Fruit fly (Drosophila melanogaster) whole organism, wandering third instar larva: Measurements from ENCODE around the gene CG7215.

ENCODE experiments used
- Abd-B ChIP-seq: fragments of >200 bp; optimal IDR thresholded peaks from 2 replicates; lab custom pipeline; 2017; ENCODE audit warnings: missing biosample characterization, missing genetic modification characterization
- CG32264 ChIP-seq: fragments of 200-800 bp; sonication (Bioruptor generic); optimal IDR thresholded peaks from 2 replicates; lab custom pipeline; 2016; ENCODE audit warnings: missing biosample characterization, missing genetic modification characterization
- CG9705 ChIP-seq: fragments of 200-800 bp; sonication (Bioruptor generic); optimal IDR thresholded peaks from 2 replicates; lab custom pipeline; 2018; ENCODE audit warnings: missing biosample characterization, mild to moderate bottlenecking, missing genetic modification characterization
- CrebA ChIP-seq: fragments of 200-800 bp; sonication (Bioruptor generic); optimal IDR thresholded peaks from 2 replicates; lab custom pipeline; 2016; ENCODE audit warnings: missing biosample characterization, mild to moderate bottlenecking, missing genetic modification characterization, borderline replicate concordance
- Dfd ChIP-seq: fragments of >200 bp; optimal IDR thresholded peaks from 2 replicates; lab custom pipeline; 2017; ENCODE audit warnings: missing biosample characterization, missing genetic modification characterization
- Dif ChIP-seq: fragments of 200-275, 200-300 bp; sonication (Bioruptor generic); optimal IDR thresholded peaks from 2 replicates; lab custom pipeline; 2018; ENCODE audit warnings: missing biosample characterization, missing genetic modification characterization; ENCODE audit not compliant: partially characterized antibody
- GATAd ChIP-seq: sonication (Bioruptor generic); optimal IDR thresholded peaks from 2 replicates; lab custom pipeline; 2016; ENCODE audit warnings: missing biosample characterization, missing genetic modification characterization
- HLH106 ChIP-seq: fragments of 200-800 bp; optimal IDR thresholded peaks from 3 replicates; lab custom pipeline; 2019; ENCODE audit warnings: missing biosample characterization, mild to moderate bottlenecking, missing genetic modification characterization, moderate library complexity
- Hnf4 ChIP-seq: fragments of 200-800 bp; sonication (Bioruptor generic); optimal IDR thresholded peaks from 2 replicates; lab custom pipeline; 2016; ENCODE audit warnings: missing biosample characterization, mild to moderate bottlenecking, missing genetic modification characterization
- Hr78 ChIP-seq: fragments of >200 bp; optimal IDR thresholded peaks from 2 replicates; lab custom pipeline; 2017; ENCODE audit warnings: missing biosample characterization, missing genetic modification characterization
- Hr83 ChIP-seq: fragments of 200-300 bp; sonication (Bioruptor generic); optimal IDR thresholded peaks from 2 replicates; lab custom pipeline; 2016; ENCODE audit warnings: missing biosample characterization, mild to moderate bottlenecking, missing genetic modification characterization, moderate library complexity; ENCODE audit not compliant: poor library complexity, severe bottlenecking
- Jra ChIP-seq: sonication (Bioruptor generic); optimal IDR thresholded peaks from 2 replicates; lab custom pipeline; 2016; ENCODE audit warnings: missing biosample characterization, missing genetic modification characterization
- Mio ChIP-seq: sonication (Bioruptor generic); optimal IDR thresholded peaks from 2 replicates; lab custom pipeline; 2016; ENCODE audit warnings: missing biosample characterization, missing genetic modification characterization
- Myc ChIP-seq: fragments of >200 bp; optimal IDR thresholded peaks from 2 replicates; lab custom pipeline; 2017
- N ChIP-seq: fragments of >200 bp; optimal IDR thresholded peaks from 2 replicates; lab custom pipeline; 2018; ENCODE audit warnings: missing biosample characterization, missing external identifiers, missing genetic modification characterization
- OdsH ChIP-seq: fragments of 200-800 bp; sonication (Bioruptor generic); optimal IDR thresholded peaks from 2 replicates; lab custom pipeline; 2016; ENCODE audit warnings: missing biosample characterization, mild to moderate bottlenecking, missing genetic modification characterization
- Rel ChIP-seq, 2 experiments: fragments of 200-800 bp; sonication (Bioruptor generic) in 1 of 2; optimal IDR thresholded peaks; 2 replicates in 1 of 2; 3 replicates in 1 of 2; lab custom pipeline; 2016 to 2019; ENCODE audit warnings: mild to moderate bottlenecking in 2 of 2, missing biosample characterization in 2 of 2, missing genetic modification characterization in 2 of 2, moderate library complexity in 1 of 2
- Sp1 ChIP-seq: fragments of 200-800 bp; sonication (Bioruptor generic); optimal IDR thresholded peaks from 3 replicates; lab custom pipeline; 2019; ENCODE audit warnings: missing biosample characterization, mild to moderate bottlenecking, missing genetic modification characterization, moderate library complexity
- Vsx2 ChIP-seq: fragments of 200-300, 225-300 bp; sonication (Bioruptor generic); optimal IDR thresholded peaks from 2 replicates; lab custom pipeline; 2018; ENCODE audit warnings: missing biosample characterization, missing genetic modification characterization; ENCODE audit not compliant: partially characterized antibody
- br ChIP-seq: fragments of 200-800 bp; sonication (Bioruptor generic); optimal IDR thresholded peaks from 2 replicates; lab custom pipeline; 2016; ENCODE audit warnings: missing biosample characterization, missing genetic modification characterization
- brk ChIP-seq: fragments of 200-800 bp; sonication (Bioruptor generic); optimal IDR thresholded peaks from 2 replicates; lab custom pipeline; 2016; ENCODE audit warnings: missing biosample characterization, mild to moderate bottlenecking, missing genetic modification characterization
- dl ChIP-seq, 2 experiments: fragments of 175-275, 200-275 bp in 1 of 2; fragments of 200-275 bp in 1 of 2; sonication (Bioruptor generic); optimal IDR thresholded peaks; lab custom pipeline; 2018; ENCODE audit warnings: mild to moderate bottlenecking in 2 of 2, missing biosample characterization in 2 of 2, missing genetic modification characterization in 2 of 2, moderate library complexity in 2 of 2; ENCODE audit not compliant: partially characterized antibody in 2 of 2, insufficient read depth in 1 of 2
- dmrt93B ChIP-seq: fragments of 200-800 bp; sonication (Bioruptor generic); optimal IDR thresholded peaks from 2 replicates; lab custom pipeline; 2018; ENCODE audit warnings: missing biosample characterization, mild to moderate bottlenecking, missing genetic modification characterization
- dsf ChIP-seq: sonication (Bioruptor generic); optimal IDR thresholded peaks from 2 replicates; lab custom pipeline; 2016; ENCODE audit warnings: missing biosample characterization, missing genetic modification characterization, borderline replicate concordance
- ey ChIP-seq: fragments of 200-800 bp; sonication (Bioruptor generic); optimal IDR thresholded peaks from 2 replicates; lab custom pipeline; 2016; ENCODE audit warnings: missing biosample characterization, missing genetic modification characterization
- foxo ChIP-seq, 2 experiments: fragments of 200-800 bp; sonication (Bioruptor generic); optimal IDR thresholded peaks; 2 replicates in 1 of 2; 3 replicates in 1 of 2; lab custom pipeline; 2016 to 2017; ENCODE audit warnings: missing biosample characterization in 2 of 2, missing genetic modification characterization in 2 of 2
- fru ChIP-seq: fragments of 200-800 bp; sonication (Bioruptor generic); optimal IDR thresholded peaks from 3 replicates; lab custom pipeline; 2016; ENCODE audit warnings: missing biosample characterization, mild to moderate bottlenecking, missing genetic modification characterization
- h ChIP-seq: fragments of 200-800 bp; sonication (Bioruptor generic); optimal IDR thresholded peaks from 3 replicates; lab custom pipeline; 2016; ENCODE audit warnings: missing biosample characterization, mild to moderate bottlenecking, missing genetic modification characterization
- jim ChIP-seq: fragments of 175-275, 200-325 bp; sonication (Bioruptor generic); optimal IDR thresholded peaks from 2 replicates; lab custom pipeline; 2016; ENCODE audit warnings: missing biosample characterization, mild to moderate bottlenecking, missing genetic modification characterization
- lola ChIP-seq: fragments of >200 bp; optimal IDR thresholded peaks from 2 replicates; lab custom pipeline; 2017; ENCODE audit warnings: missing biosample characterization, missing genetic modification characterization
- pan ChIP-seq: fragments of >200 bp; optimal IDR thresholded peaks from 2 replicates; lab custom pipeline; 2017
- psq ChIP-seq: fragments of 200-800 bp; sonication (Bioruptor generic); optimal IDR thresholded peaks from 3 replicates; lab custom pipeline; 2017; ENCODE audit warnings: missing biosample characterization, mild to moderate bottlenecking, missing genetic modification characterization, moderate library complexity
- rgr ChIP-seq: fragments of 200-800 bp; sonication (Bioruptor generic); optimal IDR thresholded peaks from 3 replicates; lab custom pipeline; 2016; ENCODE audit warnings: missing biosample characterization, mild to moderate bottlenecking, missing genetic modification characterization
- sage ChIP-seq: fragments of 200-800 bp; sonication (Bioruptor generic); optimal IDR thresholded peaks from 2 replicates; lab custom pipeline; 2016; ENCODE audit warnings: missing biosample characterization, mild to moderate bottlenecking, missing genetic modification characterization
- sv ChIP-seq: fragments of 200-800 bp; sonication (Bioruptor generic); optimal IDR thresholded peaks from 3 replicates; lab custom pipeline; 2016; ENCODE audit warnings: missing biosample characterization, missing genetic modification characterization
- tai ChIP-seq: sonication (Bioruptor generic); optimal IDR thresholded peaks from 2 replicates; lab custom pipeline; 2016; ENCODE audit warnings: missing biosample characterization, missing genetic modification characterization
- usp ChIP-seq: fragments of >200 bp; optimal IDR thresholded peaks from 2 replicates; lab custom pipeline; 2017; ENCODE audit warnings: missing biosample characterization, missing genetic modification characterization
- woc ChIP-seq: sonication (Bioruptor generic); optimal IDR thresholded peaks from 2 replicates; lab custom pipeline; 2016; ENCODE audit warnings: missing biosample characterization, mild to moderate bottlenecking, missing genetic modification characterization

CG7215 gene

DNA sequence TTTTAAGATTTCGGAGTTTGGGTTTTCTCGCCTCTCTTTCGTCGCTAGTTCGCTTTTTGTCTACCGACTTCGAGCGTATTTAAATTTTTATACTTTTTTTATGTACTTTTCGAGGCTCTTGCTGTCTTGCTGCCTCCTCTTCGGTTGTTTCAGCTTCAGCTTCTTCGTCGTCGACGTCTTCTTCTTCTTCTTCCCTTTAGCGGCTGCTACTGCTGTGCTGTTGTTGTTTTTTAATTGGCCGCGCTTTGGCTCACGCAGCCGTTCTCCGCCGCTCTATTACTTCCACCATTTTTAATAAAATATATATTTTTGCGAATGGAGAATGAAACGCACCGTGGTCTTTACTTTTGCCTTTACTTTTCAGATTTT is 29.5 kb upstream of the CG7215 start:
- no peak for TF ChIP-seq rgr
- TF ChIP-seq Sp1 (GFP tag; lab: Kevin White, UChicago), result no peak
- no peak for TF ChIP-seq GATAd (GFP tag; lab: Kevin White, UChicago)
- TF ChIP-seq CG9705 (GFP tag; lab: Kevin White, UChicago), result no peak
- TF ChIP-seq dmrt93B (GFP tag; lab: Kevin White, UChicago), result no peak
- no peak for TF ChIP-seq pan (lab: Kevin White, UChicago)

- no peak for TF ChIP-seq Hr78 (GFP tag; lab: Kevin White, UChicago)
- TF ChIP-seq Dfd (GFP tag; lab: Kevin White, UChicago), result peak; percentile 97
- TF ChIP-seq, all 38 proteins: peak for 1
These were observed 28.2 kb upstream of the CG7215 start for dm6 chr3R:18195295-18195694.

dm6 chr3R:18191867-18192266 is 24.8 kb upstream of the CG7215 start, which contains the start of gene CG14313:
CG14313 (minus strand) TSS chr3R:18191967.
- TF ChIP-seq brk (GFP tag; lab: Kevin White, UChicago), result no peak
- TF ChIP-seq fru, result no peak
- TF ChIP-seq rgr, result no peak
- no peak for TF ChIP-seq foxo (GFP tag; optimal IDR thresholded peaks at IDR 0.05; lab: Kevin White, UChicago)
- no peak for TF ChIP-seq Dfd (GFP tag; lab: Kevin White, UChicago)
- TF ChIP-seq Mio (GFP tag; lab: Kevin White, UChicago), result no peak
- TF ChIP-seq Vsx2 (GFP tag; lab: Kevin White, UChicago), result no peak
- TF ChIP-seq woc (GFP tag; lab: Kevin White, UChicago), result no peak
- no peak for TF ChIP-seq CrebA
- no peak for TF ChIP-seq dl (GFP tag; optimal IDR thresholded peaks at IDR 0.05; lab: Kevin White, UChicago; ENCODE audit: insufficient read depth in 1 of 2, partially characterized antibody in 2 of 2)
- TF ChIP-seq GATAd (GFP tag; lab: Kevin White, UChicago), result no peak
- no peak for TF ChIP-seq Sp1 (GFP tag; lab: Kevin White, UChicago)
- TF ChIP-seq sv (GFP tag; lab: Kevin White, UChicago), result no peak
- TF ChIP-seq dmrt93B (GFP tag; lab: Kevin White, UChicago), result no peak
- TF ChIP-seq, all 38 proteins: peak for 0

DNA sequence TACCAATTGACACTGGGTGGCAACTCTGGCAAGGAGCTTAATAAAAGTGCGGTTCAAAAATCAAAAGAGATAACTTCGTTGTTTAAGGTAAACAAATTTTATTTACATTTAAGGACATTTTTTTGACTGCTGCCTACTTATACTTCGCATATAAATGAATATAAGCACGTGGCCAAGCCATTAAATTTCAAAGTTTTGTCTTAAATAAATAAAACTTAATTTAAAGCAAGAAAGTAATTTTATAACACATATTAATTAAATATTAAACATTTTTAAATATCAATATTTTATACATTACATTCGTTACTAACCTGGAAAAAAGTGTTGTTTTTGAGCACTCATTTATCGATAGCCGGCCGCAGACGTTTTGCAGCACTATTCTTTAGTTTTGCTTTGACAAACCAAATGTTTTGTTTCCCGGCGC is 21.6 kb upstream of the CG7215 start, which contains the start of the genes CG12321 and MED17:
Gene CG12321, minus strand, starts transcription at position 6 of the 424 bp plus-strand sequence.
Gene MED17, plus strand, starts transcription at position 371 of the 424 bp plus-strand sequence.
- peak; percentile 76 for TF ChIP-seq CG9705 (GFP tag; lab: Kevin White, UChicago)
- TF ChIP-seq Jra (GFP tag; lab: Kevin White, UChicago), result no peak
- TF ChIP-seq Myc (lab: Kevin White, UChicago), result peak; percentile 73
- peak; percentile 34 for TF ChIP-seq GATAd (GFP tag; lab: Kevin White, UChicago)
- peak; percentile 28 for TF ChIP-seq Mio (GFP tag; lab: Kevin White, UChicago)
- no peak for TF ChIP-seq CrebA
- no peak for TF ChIP-seq tai
- TF ChIP-seq Dfd (GFP tag; lab: Kevin White, UChicago), result no peak
- peak; percentile 61 for TF ChIP-seq h (GFP tag; lab: Kevin White, UChicago)
- TF ChIP-seq woc (GFP tag; lab: Kevin White, UChicago), result peak; percentile 70
- no peak for TF ChIP-seq Rel (GFP tag; optimal IDR thresholded peaks at IDR 0.05; lab: Kevin White, UChicago)
- TF ChIP-seq Rel (tag; optimal IDR thresholded peaks at IDR 0.05; lab: Kevin White, UChicago), result peak; percentile 18
- no peak for TF ChIP-seq Abd-B (GFP tag; lab: Kevin White, UChicago)
- TF ChIP-seq Hr78 (GFP tag; lab: Kevin White, UChicago), result no peak
- peak; percentile 88 for TF ChIP-seq dmrt93B (GFP tag; lab: Kevin White, UChicago)
- peak; percentile 67 for TF ChIP-seq br
- TF ChIP-seq psq, result peak; percentile 90
- TF ChIP-seq Hnf4 (GFP tag; lab: Kevin White, UChicago), result no peak
- TF ChIP-seq HLH106 (tag; lab: Kevin White, UChicago), result peak; percentile 87
- peak; percentile 73 for TF ChIP-seq ey (GFP tag; lab: Kevin White, UChicago)
- no peak for TF ChIP-seq sage (GFP tag; lab: Kevin White, UChicago)
- peak; percentile 65 for TF ChIP-seq dsf
- TF ChIP-seq OdsH (GFP tag; lab: Kevin White, UChicago), result peak; percentile 82
- peak; percentile 47 for TF ChIP-seq Hr83 (GFP tag; lab: Kevin White, UChicago)
- TF ChIP-seq lola, result no peak
- TF ChIP-seq fru, result peak; percentile 79
- no peak for TF ChIP-seq dl (GFP tag; optimal IDR thresholded peaks at IDR 0.05; lab: Kevin White, UChicago; ENCODE audit: insufficient read depth in 1 of 2, partially characterized antibody in 2 of 2)
- peak; percentile 84 for TF ChIP-seq Sp1 (GFP tag; lab: Kevin White, UChicago)
- TF ChIP-seq rgr, result peak; percentile 94
- TF ChIP-seq Dif (GFP tag; lab: Kevin White, UChicago), result no peak
- TF ChIP-seq usp (GFP tag; lab: Kevin White, UChicago), result no peak
- TF ChIP-seq N, result no peak
- TF ChIP-seq pan (lab: Kevin White, UChicago), result no peak
- no peak for TF ChIP-seq Vsx2 (GFP tag; lab: Kevin White, UChicago)
- TF ChIP-seq foxo (GFP tag; optimal IDR thresholded peaks at IDR 0.05; lab: Kevin White, UChicago), result peak in 1 of 2 experiments; percentile 88
- peak; percentile 0 for TF ChIP-seq CG32264 (GFP tag; lab: Kevin White, UChicago)
- no peak for TF ChIP-seq brk (GFP tag; lab: Kevin White, UChicago)
- TF ChIP-seq sv (GFP tag; lab: Kevin White, UChicago), result peak; percentile 91
- TF ChIP-seq jim (GFP tag; lab: Kevin White, UChicago), result no peak
